Worm (Caenorhabditis elegans) whole organism, L3 larva: ENCODE measurements around the gene F58E6.13.

Experiments
- ZK546.5 ChIP-seq: sonication (generic microtip); optimal IDR thresholded peaks from 2 replicates; lab custom pipeline; 2017; ENCODE audit warnings: missing biosample characterization, missing genetic modification characterization
- ceh-16 ChIP-seq: sonication (generic microtip); optimal IDR thresholded peaks from 2 replicates; lab custom pipeline; 2017; ENCODE audit warnings: missing biosample characterization, missing genetic modification characterization
- ceh-9 ChIP-seq: sonication (generic microtip); optimal IDR thresholded peaks from 2 replicates; lab custom pipeline; 2018; ENCODE audit warnings: missing biosample characterization, missing genetic modification characterization
- daf-12 ChIP-seq: fragments of 150-350 bp; optimal IDR thresholded peaks from 2 replicates; lab custom pipeline; 2014; ENCODE audit warnings: missing biosample characterization, missing genetic modification reagents, missing genetic modification characterization
- egl-5 ChIP-seq: fragments of 150-350 bp; optimal IDR thresholded peaks from 2 replicates; lab custom pipeline; 2017; ENCODE audit warnings: missing biosample characterization, missing genetic modification reagents, missing genetic modification characterization, inconsistent platforms
- elt-2 ChIP-seq: sonication (generic microtip); optimal IDR thresholded peaks from 2 replicates; lab custom pipeline; 2016; ENCODE audit warnings: missing genetic modification reagents, mild to moderate bottlenecking, missing genetic modification characterization, missing compliant biosample characterization
- elt-3 ChIP-seq, 3 experiments: fragments of 150-350 bp in 1 of 3; sonication (generic microtip) in 2 of 3; optimal IDR thresholded peaks; 2 replicates in 2 of 3; 4 replicates in 1 of 3; lab custom pipeline; 2014 to 2017; ENCODE audit warnings: missing biosample characterization in 3 of 3, missing genetic modification characterization in 3 of 3
- fkh-2 ChIP-seq: fragments of 150-350 bp; optimal IDR thresholded peaks from 2 replicates; lab custom pipeline; 2014; ENCODE audit warnings: missing biosample characterization, missing genetic modification reagents, missing genetic modification characterization
- hmg-11 ChIP-seq: sonication (generic microtip); optimal IDR thresholded peaks from 2 replicates; lab custom pipeline; 2016; ENCODE audit warnings: missing genetic modification characterization, missing compliant biosample characterization
- jun-1 ChIP-seq: fragments of 150-350 bp; optimal IDR thresholded peaks from 2 replicates; lab custom pipeline; 2014; ENCODE audit warnings: missing biosample characterization, missing genetic modification reagents, missing genetic modification characterization
- lin-39 ChIP-seq: fragments of 150-350 bp; optimal IDR thresholded peaks from 2 replicates; lab custom pipeline; 2018; ENCODE audit warnings: missing biosample characterization, missing genetic modification reagents, missing genetic modification characterization
- lsy-12 ChIP-seq: sonication (generic microtip); optimal IDR thresholded peaks from 2 replicates; lab custom pipeline; 2016; ENCODE audit warnings: mild to moderate bottlenecking, missing genetic modification characterization, missing compliant biosample characterization
- mdl-1 ChIP-seq: fragments of 150-350 bp; optimal IDR thresholded peaks from 2 replicates; lab custom pipeline; 2014; ENCODE audit warnings: missing biosample characterization, missing genetic modification characterization
- mml-1 ChIP-seq: fragments of 150-350 bp; sonication (generic microtip); optimal IDR thresholded peaks from 3 replicates; lab custom pipeline; 2014; ENCODE audit warnings: missing biosample characterization, missing genetic modification characterization
- nfya-1 ChIP-seq: sonication (generic microtip); optimal IDR thresholded peaks from 2 replicates; lab custom pipeline; 2017; ENCODE audit warnings: missing genetic modification characterization, mild to moderate bottlenecking, missing compliant biosample characterization, antibody characterized with exemption, moderate library complexity; ENCODE audit not compliant: insufficient read depth
- nhr-11 ChIP-seq: fragments of 150-350 bp; optimal IDR thresholded peaks from 2 replicates; lab custom pipeline; 2014; ENCODE audit warnings: missing biosample characterization, missing genetic modification characterization
- nhr-12 ChIP-seq: fragments of 150-350 bp; optimal IDR thresholded peaks from 2 replicates; lab custom pipeline; 2014; ENCODE audit warnings: missing biosample characterization, missing genetic modification characterization
- nhr-237 ChIP-seq: fragments of 150-350 bp; optimal IDR thresholded peaks from 2 replicates; lab custom pipeline; 2014; ENCODE audit warnings: missing biosample characterization, missing genetic modification characterization
- nhr-28 ChIP-seq: fragments of 150-350 bp; optimal IDR thresholded peaks from 2 replicates; lab custom pipeline; 2014; ENCODE audit warnings: missing biosample characterization, missing genetic modification characterization
- nhr-43 ChIP-seq: sonication (generic microtip); optimal IDR thresholded peaks from 2 replicates; lab custom pipeline; 2016; ENCODE audit warnings: mild to moderate bottlenecking, missing genetic modification characterization, missing compliant biosample characterization; ENCODE audit not compliant: poor library complexity, severe bottlenecking
- nhr-76 ChIP-seq: fragments of 150-350 bp; sonication (generic microtip); optimal IDR thresholded peaks from 5 replicates; lab custom pipeline; 2014; ENCODE audit warnings: missing biosample characterization, missing genetic modification characterization
- nhr-77 ChIP-seq: fragments of 150-350 bp; optimal IDR thresholded peaks from 2 replicates; lab custom pipeline; 2014; ENCODE audit warnings: missing biosample characterization, missing genetic modification characterization
- pha-4 ChIP-seq: fragments of 150-350 bp; optimal IDR thresholded peaks from 2 replicates; lab custom pipeline; 2014; ENCODE audit warnings: missing biosample characterization, missing genetic modification reagents, missing genetic modification characterization
- pqm-1 ChIP-seq: fragments of 150-350 bp; optimal IDR thresholded peaks from 2 replicates; lab custom pipeline; 2017; ENCODE audit warnings: missing biosample characterization, missing genetic modification characterization, inconsistent platforms
- skn-1 ChIP-seq: fragments of 150-350 bp; optimal IDR thresholded peaks from 2 replicates; lab custom pipeline; 2014; ENCODE audit warnings: missing biosample characterization, missing genetic modification characterization
- snpc-4 ChIP-seq: fragments of 150-350 bp; optimal IDR thresholded peaks from 2 replicates; lab custom pipeline; 2014; ENCODE audit warnings: missing biosample characterization, missing genetic modification characterization
- unc-62 ChIP-seq: fragments of 150-350 bp; sonication (generic microtip); optimal IDR thresholded peaks from 4 replicates; lab custom pipeline; 2014; ENCODE audit warnings: missing biosample characterization, missing genetic modification reagents, missing genetic modification characterization
- zag-1 ChIP-seq: fragments of 150-350 bp; optimal IDR thresholded peaks from 2 replicates; lab custom pipeline; 2014; ENCODE audit warnings: missing biosample characterization, missing genetic modification characterization
- ztf-11 ChIP-seq: fragments of 150-350 bp; optimal IDR thresholded peaks from 2 replicates; lab custom pipeline; 2014; ENCODE audit warnings: missing biosample characterization, missing genetic modification characterization

The F58E6.13 gene

ce11 chrV:9709747-9710146, 35.3 kb upstream of the F58E6.13 start, which contains the start of gene tag-120:
Gene tag-120 (minus strand): TSS chrV:9709814.
- TF ChIP-seq ceh-16 (tag; lab: Kevin White, UChicago) (no peak), pqm-1 (peak; percentile 19), fkh-2 (no peak), daf-12 (no peak), skn-1 (tag; lab: Kevin White, UChicago) (no peak), nhr-12 (tag; lab: Kevin White, UChicago) (no peak), egl-5 (tag; lab: Kevin White, UChicago) (no peak), nfya-1 (tag; lab: Kevin White, UChicago) (no peak), elt-2 (peak; percentile 32), pha-4 (peak; percentile 61)

- TF ChIP-seq elt-2 (peak; percentile 71), nhr-28 (tag; lab: Kevin White, UChicago) (no peak), pqm-1 (peak; percentile 79), ceh-16 (tag; lab: Kevin White, UChicago) (no peak), pha-4 (peak; percentile 15), skn-1 (tag; lab: Kevin White, UChicago) (no peak), mdl-1 (tag; lab: Kevin White, UChicago) (no peak), ZK546.5 (no peak)
- TF ChIP-seq, all 47 proteins: peak for 3
Observed at ce11 chrV:9711174-9711573, 33.9 kb upstream of the F58E6.13 start.

ce11 chrV:9712418-9713173, 32.4 kb upstream of the F58E6.13 start:
- TF ChIP-seq ceh-16 (tag; lab: Kevin White, UChicago) (no peak), jun-1 (peak; percentile 39), pqm-1 (peak; percentile 32), nhr-77 (tag; lab: Kevin White, UChicago) (no peak), elt-2 (peak; percentile 59)
- TF ChIP-seq, all 47 proteins: peak for 3

ce11 chrV:9713532-9713931, 31.5 kb upstream of the F58E6.13 start, which contains the start of gene F40F9.10:
Gene F40F9.10 (minus strand): TSS chrV:9713632.
- no peak for TF ChIP-seq mml-1 (tag; lab: Kevin White, UChicago)
- TF ChIP-seq daf-12 = no peak
- no peak for TF ChIP-seq nhr-12 (tag; lab: Kevin White, UChicago)
- TF ChIP-seq ZK546.5 = no peak
- no peak for TF ChIP-seq elt-2
- no peak for TF ChIP-seq nhr-11 (tag; lab: Kevin White, UChicago)
- TF ChIP-seq nhr-76 (tag; lab: Kevin White, UChicago) = no peak
- no peak for TF ChIP-seq lin-39 (tag; lab: Kevin White, UChicago)
- no peak for TF ChIP-seq nhr-237 (tag; lab: Kevin White, UChicago)
- no peak for TF ChIP-seq snpc-4 (tag; lab: Kevin White, UChicago)

- TF ChIP-seq skn-1 (tag; lab: Kevin White, UChicago) (no peak), nhr-43 (no peak), nhr-77 (tag; lab: Kevin White, UChicago) (no peak), ztf-11 (tag; lab: Kevin White, UChicago) (no peak), egl-5 (tag; lab: Kevin White, UChicago) (no peak), elt-3 (tag; optimal IDR thresholded peaks at IDR 0.05; lab: Kevin White, UChicago) (no peak), zag-1 (no peak), mml-1 (tag; lab: Kevin White, UChicago) (no peak), elt-2 (no peak), lsy-12 (tag; lab: Kevin White, UChicago) (no peak), ceh-9 (tag; lab: Kevin White, UChicago) (no peak), nhr-11 (tag; lab: Kevin White, UChicago) (no peak), jun-1 (no peak), hmg-11 (no peak), pqm-1 (no peak), snpc-4 (tag; lab: Kevin White, UChicago) (no peak)
Observed at ce11 chrV:9714909-9715308, 30.1 kb upstream of the F58E6.13 start, which contains the start of gene F40F9.3. Gene F40F9.3 (plus strand): TSS chrV:9715209.

- TF ChIP-seq daf-12 (no peak), hmg-11 (no peak), elt-2 (no peak), unc-62 (GFP tag; lab: Kevin White, UChicago) (no peak), nhr-77 (tag; lab: Kevin White, UChicago) (no peak), snpc-4 (tag; lab: Kevin White, UChicago) (no peak)
Observed at ce11 chrV:9716397-9716796, 28.6 kb upstream of the F58E6.13 start, which contains the start of gene str-188. Gene str-188 (plus strand): TSS chrV:9716697.
